Worm (Caenorhabditis elegans) whole organism, young adult: ENCODE measurements around the gene clec-123.

Source experiments
- F49E8.2 ChIP-seq: sonication (generic microtip); optimal IDR thresholded peaks from 3 replicates; lab custom pipeline; 2017; ENCODE audit warnings: missing genetic modification characterization, mild to moderate bottlenecking, missing compliant biosample characterization, antibody characterized with exemption, moderate library complexity; ENCODE audit not compliant: insufficient read depth
- Y79H2A.3 ChIP-seq: fragments of 200-800 bp; sonication (Bioruptor generic); conservative IDR thresholded peaks from 2 replicates; pipeline ENCODE4 v1.3.6; 2022; ENCODE audit warnings: missing genetic modification reagents, missing genetic modification characterization, missing compliant biosample characterization
- ama-1 ChIP-seq, 3 experiments: fragments of 150-350 bp in 1 of 3; sonication (generic microtip) in 2 of 3; optimal IDR thresholded peaks; 2 replicates each; lab custom pipeline; 2014 to 2018; ENCODE audit warnings: missing biosample characterization in 2 of 3, missing genetic modification characterization in 2 of 3, missing genetic modification reagents in 2 of 3

- TF ChIP-seq ama-1 (optimal IDR thresholded peaks at IDR 0.05; lab: Kevin White, UChicago) (no peak), ama-1 (GFP tag; optimal IDR thresholded peaks at IDR 0.05; lab: Kevin White, UChicago) (no peak), Y79H2A.3 (GFP tag; lab: Robert Waterston, UW) (no peak), F49E8.2 (no peak)
Measured at ce11 chrII:3067896-3068295, 46.1 kb upstream of the clec-123 start.
